Worm (Caenorhabditis elegans) whole organism, dauer: ENCODE measurements around the gene dif-1.

Source experiments
- unc-62 ChIP-seq: sonication (generic microtip); optimal IDR thresholded peaks from 2 replicates; lab custom pipeline; 2017; ENCODE audit warnings: missing biosample characterization, missing genetic modification reagents, missing genetic modification characterization

The dif-1 gene

DNA sequence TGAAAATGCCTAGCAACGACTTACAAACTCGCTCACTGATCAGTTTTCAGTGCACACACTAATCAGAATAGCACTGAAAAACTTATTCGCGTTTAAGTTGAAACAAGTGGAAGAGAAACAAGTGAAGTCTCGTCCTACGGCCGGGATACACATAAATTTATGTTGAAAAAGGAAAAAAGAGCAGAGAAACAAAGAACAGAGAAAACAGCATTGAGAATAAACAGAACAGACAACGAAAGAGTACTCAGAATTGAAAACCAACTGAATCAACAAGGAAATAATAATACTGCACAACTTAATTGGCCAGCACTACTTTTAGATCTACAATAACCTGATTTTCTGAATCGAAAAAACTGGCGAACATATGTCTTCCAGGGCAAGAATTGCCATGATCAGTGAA lies 1.5 kb upstream of the dif-1 start, which contains the start of gene F49E8.6:
Gene F49E8.6 (minus strand): TSS at position 317 of the 400 bp plus-strand sequence.
- TF ChIP-seq unc-62 (GFP tag; lab: Kevin White, UChicago): no peak

DNA sequence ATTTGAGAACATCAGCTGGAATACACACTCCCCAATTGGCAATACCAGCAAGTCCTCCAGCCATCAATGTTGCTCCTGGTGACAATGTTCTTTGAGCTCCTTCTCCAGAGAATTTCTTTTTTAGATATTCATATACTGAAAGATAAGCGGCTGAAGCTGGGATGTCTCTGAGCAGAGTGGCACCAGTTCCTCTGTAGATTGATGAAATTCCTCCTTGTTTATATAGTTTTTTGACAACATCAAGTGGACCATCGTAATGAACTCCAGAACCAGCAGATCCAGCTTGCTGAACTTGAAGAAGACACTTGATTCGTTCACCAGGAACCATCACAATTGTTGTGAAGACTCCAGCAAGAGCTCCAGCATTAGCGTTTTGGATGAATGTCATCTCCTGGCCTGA lies 708 bp downstream of the dif-1 start:
- TF ChIP-seq unc-62 (GFP tag; lab: Kevin White, UChicago): no peak

DNA sequence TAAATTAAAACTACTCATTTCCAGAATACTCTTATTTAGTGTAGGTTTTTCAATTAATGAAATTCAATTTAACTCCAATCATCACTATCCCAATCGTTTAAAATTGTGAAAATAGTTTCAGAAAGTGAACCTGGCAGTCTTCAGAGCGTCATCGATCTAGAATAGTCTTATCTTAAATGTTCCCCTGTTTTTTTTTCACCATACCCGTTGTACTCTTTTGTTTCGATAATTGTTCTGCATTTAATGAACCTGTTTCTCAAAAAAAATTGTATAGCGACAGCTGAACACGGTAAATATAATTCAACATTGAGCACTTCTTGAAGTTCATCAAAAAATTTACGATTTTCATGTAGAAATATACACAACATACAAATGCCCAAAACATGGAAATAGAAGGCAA lies 1.6 kb downstream of the dif-1 start:
- TF ChIP-seq unc-62 (GFP tag; lab: Kevin White, UChicago): no peak

DNA sequence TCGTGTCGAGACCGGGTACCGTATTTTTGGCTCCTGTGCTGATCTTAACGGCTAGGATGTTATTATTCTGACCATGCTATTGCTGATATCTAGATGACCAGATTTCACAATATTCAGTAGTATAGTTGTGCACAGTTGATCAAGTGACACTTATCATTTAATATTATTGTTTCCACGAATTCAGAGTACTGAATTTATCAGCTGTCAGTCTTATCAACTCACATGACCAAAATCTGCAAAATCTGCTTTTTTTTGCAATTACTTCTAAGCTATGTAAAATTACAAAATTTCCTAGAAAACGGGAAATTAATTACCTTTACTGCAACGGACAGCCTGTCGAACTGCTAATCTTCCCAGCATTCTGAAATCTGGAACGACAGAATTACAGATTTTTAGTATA lies 2.4 kb downstream of the dif-1 start, which contains the start of gene pam-1:
Gene pam-1 (minus strand): TSS at position 368 of the 400 bp plus-strand sequence.
- TF ChIP-seq unc-62 (GFP tag; lab: Kevin White, UChicago): no peak

DNA sequence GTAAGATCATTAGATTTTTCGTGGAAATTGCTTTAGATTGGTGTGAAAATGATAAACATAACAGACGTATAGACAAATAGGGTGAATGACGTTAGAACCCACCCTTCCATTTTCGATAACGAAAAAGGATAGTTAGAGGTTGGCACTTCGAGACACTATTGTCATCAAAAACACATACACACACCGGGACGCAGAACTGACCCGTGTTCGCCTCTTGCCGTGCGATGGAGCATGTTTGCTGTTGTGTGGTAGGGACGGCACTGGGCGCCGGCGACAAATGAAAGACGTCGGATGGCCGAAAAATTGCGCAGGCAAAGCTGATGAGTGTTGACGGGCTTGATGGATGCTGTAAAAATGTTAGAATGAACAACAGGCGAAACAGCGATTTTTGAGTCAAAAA lies 3.0 kb downstream of the dif-1 start:
- no peak for TF ChIP-seq unc-62 (GFP tag; lab: Kevin White, UChicago)

DNA sequence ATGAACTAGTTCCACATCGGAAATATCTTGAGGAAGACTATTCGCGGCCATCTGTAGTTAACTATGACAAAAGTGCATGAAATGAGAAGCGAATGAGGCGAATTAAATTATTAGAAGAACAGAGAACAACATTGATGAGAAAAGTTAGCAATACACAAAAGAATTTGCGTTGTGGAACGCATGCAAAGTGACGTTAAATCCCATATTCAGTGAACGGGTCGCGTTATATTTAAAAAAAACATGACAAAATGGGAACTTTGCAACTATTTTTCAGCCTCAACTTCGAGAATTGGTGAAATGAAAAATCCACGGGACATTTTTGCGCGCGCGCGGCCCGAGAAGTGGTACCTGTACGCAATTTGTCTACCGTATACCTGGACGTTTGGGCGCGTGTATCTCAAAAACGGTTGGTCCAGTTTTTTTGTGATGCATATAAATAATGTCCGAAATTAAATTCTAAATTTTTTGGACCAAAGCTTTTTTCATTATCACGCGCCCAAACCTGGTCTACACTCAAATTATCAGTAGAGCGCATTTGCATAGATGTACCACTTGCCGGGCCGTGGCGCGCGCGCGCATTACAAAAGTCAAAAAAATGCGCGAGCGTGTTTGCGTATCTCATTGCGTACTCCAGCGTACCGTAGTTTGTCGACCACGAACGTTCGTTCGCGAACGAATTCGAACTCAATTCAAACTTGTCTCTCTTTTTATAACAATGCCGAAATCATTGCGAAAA lies 4.8 kb downstream of the dif-1 start, which contains the start of the genes cdd-2 and oef-1:
Gene cdd-2 (minus strand): TSS at position 51 of the 736 bp plus-strand sequence.
Gene oef-1 (plus strand): TSS at position 575 of the 736 bp plus-strand sequence.
- no peak for TF ChIP-seq unc-62 (GFP tag; lab: Kevin White, UChicago)

DNA sequence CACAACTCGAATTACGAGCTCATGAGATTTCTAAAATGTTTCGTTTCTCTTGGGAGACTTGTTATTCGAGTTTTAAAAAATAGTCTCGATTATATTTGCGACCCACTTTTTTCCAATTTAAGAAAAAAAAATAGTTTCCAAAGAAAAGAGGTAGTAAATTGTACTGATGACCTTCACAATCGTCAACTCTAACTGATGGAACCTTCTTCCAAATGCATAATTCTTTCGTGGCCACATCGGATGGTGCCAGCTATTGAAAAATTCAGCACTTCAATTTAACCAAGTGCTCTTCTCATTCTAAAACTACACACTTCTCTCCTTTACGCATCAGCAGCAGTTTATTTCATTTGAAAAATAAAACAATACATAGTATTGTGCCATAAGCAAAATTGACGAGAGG lies 9.1 kb downstream of the dif-1 start:
- no peak for TF ChIP-seq unc-62 (GFP tag; lab: Kevin White, UChicago)

DNA sequence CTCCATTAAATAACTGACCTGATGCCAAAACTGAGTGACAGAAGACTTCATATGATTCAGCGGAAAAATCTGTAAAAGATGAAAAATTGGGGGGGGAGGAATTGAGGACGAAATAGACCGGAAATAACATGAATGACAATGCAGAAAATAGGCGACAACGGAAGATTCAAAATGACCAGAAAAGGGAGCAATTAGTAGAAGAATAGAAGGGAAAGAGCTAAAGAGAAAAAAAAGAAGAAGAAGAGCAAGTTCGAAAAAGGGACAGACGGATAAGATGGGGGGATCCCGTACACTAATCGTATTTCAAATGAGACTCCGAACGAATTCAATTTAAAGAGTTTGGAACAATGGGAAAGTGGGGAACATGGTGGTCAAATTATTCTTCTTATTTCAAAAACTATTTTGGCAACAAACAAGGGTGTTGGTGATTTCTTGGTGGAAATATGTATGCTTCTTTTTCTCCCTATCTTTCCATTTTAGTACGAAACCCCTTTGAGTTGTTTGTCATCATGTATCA lies 10.3 kb downstream of the dif-1 start, which contains the start of gene R05G6.10:
Gene R05G6.10 (minus strand): TSS at position 51 of the 517 bp plus-strand sequence.
- TF ChIP-seq unc-62 (GFP tag; lab: Kevin White, UChicago): no peak

DNA sequence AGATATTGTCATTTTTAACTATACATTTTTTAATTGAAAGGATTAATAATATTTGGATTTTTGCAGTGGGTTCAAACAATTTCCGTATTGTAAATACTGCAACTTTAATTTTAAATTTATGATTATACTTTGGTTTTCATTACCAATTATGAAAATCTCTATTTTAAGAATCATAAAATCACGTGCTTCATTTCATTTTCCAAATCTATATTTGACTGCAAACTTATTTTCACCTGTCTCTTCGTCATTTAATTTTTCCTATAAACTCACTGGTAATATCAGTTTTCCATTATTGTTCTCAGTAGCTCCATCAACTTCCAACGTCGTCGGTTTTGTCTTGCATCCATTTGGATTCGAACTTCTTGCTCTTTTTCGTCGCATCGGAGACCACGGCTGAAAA lies 20.4 kb downstream of the dif-1 start, which contains the start of gene R05G6.1:
Gene R05G6.1 (plus strand): TSS at position 301 of the 400 bp plus-strand sequence.
- no peak for TF ChIP-seq unc-62 (GFP tag; lab: Kevin White, UChicago)

DNA sequence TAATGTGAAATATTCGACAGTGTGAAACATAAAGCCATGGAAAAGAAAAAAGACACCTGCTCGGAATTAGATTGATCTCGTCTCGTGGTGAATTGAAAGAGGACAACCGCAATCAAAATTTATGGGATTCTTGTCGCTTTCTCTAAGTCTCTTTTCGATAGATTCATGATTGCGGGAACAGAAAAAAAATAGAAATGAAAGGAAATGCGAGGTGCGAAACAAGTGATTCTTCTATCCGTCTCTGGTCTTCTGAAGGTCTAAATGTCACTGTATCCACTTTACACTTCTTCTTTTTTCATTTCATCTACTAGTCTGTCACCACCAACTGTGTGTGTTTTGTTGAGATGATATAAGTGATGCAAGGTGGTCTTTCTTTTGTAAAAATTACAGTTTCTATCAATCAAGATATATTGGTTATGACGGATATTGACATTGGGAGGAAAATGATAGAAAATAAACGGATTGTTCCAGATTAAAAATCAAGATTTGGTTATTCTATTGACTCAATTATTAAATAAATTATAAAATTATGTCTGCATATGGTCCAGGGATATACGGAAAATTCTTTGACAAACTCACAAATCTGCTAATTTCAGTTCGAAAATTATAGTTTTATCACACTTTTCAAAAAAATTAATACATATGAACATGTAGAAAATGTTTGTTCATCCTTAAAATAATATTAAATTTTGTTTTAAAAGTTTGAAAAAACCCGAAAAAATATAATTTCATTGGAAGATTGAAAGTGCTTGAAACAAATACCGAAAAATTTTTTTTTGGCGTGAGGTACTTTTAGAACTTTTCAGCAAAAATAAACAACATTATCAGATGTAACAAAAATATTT lies 22.4 kb downstream of the dif-1 start:
- no peak for TF ChIP-seq unc-62 (GFP tag; lab: Kevin White, UChicago)

DNA sequence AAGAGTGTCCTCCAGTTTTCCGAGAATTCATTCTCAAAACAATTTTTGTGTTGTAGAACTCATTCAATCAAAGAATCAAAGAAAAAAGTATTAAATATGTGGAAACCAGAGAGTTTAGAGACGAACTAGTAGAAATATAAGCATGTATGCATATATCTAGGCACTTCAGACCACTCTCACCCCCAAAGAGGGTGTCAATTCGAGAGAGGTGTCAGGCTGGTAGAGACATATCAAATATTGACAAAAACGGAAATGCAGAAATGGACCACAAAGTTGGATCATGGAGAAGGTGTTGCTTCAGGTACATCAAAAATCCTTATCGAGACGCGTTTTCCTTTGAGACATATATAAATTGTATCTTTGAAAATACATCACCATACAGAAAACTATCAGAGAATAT lies 29.1 kb downstream of the dif-1 start:
- no peak for TF ChIP-seq unc-62 (GFP tag; lab: Kevin White, UChicago)

DNA sequence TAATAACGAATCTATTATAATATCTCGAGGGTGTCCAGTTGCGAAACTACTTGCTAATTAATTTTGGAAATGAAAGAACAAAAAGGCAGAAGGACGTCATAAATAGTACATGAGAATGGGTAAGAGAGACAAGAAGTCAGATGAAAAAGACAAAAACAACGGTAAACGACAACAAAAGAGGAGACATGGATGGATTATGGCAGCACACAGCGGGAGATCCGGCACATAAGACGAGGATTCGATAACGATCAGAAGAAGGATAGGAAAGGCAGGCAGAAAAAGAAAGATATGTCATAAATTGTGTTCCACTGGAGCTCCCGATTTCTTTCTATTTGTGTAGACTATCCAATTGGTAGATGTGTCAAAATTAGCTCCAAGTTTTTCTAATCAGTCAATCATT lies 31.2 kb downstream of the dif-1 start:
- no peak for TF ChIP-seq unc-62 (GFP tag; lab: Kevin White, UChicago)

DNA sequence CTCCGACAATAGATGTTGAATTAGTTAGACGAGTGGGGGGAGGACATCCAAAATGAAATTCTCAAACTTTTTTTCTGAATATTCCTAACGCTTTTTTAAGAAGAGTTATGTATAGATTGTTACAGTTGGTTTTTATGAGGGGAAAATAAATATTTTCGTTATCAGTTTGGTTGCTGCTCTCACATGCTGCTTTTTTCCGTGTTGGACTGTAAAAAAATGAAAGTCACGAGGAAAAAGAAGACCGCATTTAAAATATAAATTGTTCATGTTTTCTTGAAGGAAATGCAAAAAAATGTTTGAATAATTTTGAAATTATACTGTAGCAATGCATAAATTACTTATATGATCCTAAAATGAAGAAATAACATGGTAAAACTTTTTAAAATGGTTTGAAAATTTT lies 32.0 kb downstream of the dif-1 start:
- no peak for TF ChIP-seq unc-62 (GFP tag; lab: Kevin White, UChicago)

DNA sequence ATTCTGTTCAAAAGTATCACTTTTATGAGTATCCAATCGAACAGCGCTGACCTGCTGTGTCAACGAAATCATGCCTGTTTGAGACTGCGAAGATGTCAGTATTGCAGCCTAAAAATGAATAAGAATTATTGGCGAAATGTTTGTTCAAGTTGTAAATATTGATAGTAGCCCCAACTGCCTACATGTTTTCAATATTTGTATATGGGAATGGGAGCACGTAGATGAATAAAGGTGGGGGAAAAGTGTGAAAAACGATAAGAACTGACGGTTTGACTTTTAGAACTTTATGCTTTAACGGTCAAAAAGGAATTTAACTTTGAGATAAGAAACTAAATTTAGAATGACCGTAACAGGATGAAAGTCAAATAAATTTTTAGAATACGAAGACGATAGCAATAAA lies 32.5 kb downstream of the dif-1 start:
- no peak for TF ChIP-seq unc-62 (GFP tag; lab: Kevin White, UChicago)

DNA sequence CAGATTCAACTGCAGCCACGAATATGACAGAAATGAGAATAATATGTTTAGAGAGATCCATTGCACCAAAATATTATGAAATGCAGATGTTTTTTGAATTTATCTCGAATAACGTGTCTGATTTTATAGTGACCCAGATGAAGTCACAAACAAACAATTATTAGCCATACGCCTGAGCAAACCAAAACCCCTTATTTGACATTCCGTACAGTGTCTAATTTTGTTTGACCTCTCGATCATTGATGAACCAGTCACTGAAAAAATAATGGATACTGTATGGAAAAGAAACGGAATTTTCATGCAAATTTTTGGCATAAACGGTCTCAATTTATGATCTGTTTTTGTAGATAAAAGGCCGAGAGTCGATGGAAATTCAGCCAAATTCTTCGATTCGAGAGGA lies 36.6 kb downstream of the dif-1 start, which contains the start of the genes R05G6.9 and R05G6.3:
Gene R05G6.9 (minus strand): TSS at position 101 of the 400 bp plus-strand sequence.
Gene R05G6.3 (plus strand): TSS at position 386 of the 400 bp plus-strand sequence.
- no peak for TF ChIP-seq unc-62 (GFP tag; lab: Kevin White, UChicago)
